Fruit fly (Drosophila melanogaster): ENCODE measurements around the gene NdufV3.

DNA sequence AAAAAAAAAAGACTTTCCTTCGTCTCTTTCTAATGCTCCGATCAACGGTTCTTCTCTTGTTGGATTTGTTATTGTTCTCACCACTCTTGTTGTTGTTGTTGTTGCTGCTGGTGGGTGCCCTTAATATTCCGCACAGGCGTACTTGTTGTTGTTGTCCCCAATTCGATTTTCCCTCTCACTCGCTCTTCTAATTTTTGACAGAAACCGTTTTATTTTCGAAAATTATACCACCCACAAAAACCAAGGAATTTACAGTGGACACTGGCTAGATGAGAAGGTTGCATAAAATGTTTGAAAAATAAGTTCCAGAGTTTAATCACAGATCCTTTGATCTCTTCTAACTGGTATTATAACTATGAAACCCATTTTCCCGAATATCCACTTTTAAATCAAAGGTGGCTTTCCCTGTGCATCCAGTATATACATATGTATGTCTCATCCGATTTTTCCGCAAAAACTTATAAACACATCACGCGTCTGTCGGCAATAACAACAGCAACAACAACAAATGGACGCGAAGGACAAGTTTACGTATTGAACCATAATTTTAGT is 41.6 kb downstream of the NdufV3 start:
- TF ChIP-seq CG8301 (tag; optimal IDR thresholded peaks at IDR 0.05) (no peak), EcR (GFP tag; optimal IDR thresholded peaks at IDR 0.05) (no peak), CG17806 (tag; optimal IDR thresholded peaks at IDR 0.05) (no peak), CG4496 (GFP tag; IDR thresholded peaks at IDR 0.05) (no peak), CG14655 (GFP tag; optimal IDR thresholded peaks at IDR 0.05) (no peak), Pif1B (GFP tag; optimal IDR thresholded peaks at IDR 0.05) (no peak), CG8159 (tag; optimal IDR thresholded peaks at IDR 0.05) (no peak), D1 (tag; optimal IDR thresholded peaks at IDR 0.05) (no peak), CG13204 (GFP tag; optimal IDR thresholded peaks at IDR 0.05) (no peak), Pif1A (GFP tag; optimal IDR thresholded peaks at IDR 0.05) (no peak), CG15710 (tag; optimal IDR thresholded peaks at IDR 0.05) (no peak)
